Worm (Caenorhabditis elegans) whole organism, L2 larva: ENCODE measurements around the gene C44C10.12.

ENCODE experiments used
- egl-27 ChIP-seq: sonication (generic microtip); optimal IDR thresholded peaks from 3 replicates; lab custom pipeline; 2017; ENCODE audit warnings: missing biosample characterization, missing genetic modification reagents, missing genetic modification characterization
- lin-11 ChIP-seq: fragments of 150-350 bp; sonication (generic microtip); optimal IDR thresholded peaks from 2 replicates; lab custom pipeline; 2014; ENCODE audit warnings: missing biosample characterization, missing genetic modification characterization, inconsistent platforms, mixed read lengths
- mdl-1 ChIP-seq, 2 experiments: fragments of 150-350 bp in 1 of 2; sonication (generic microtip) in 1 of 2; optimal IDR thresholded peaks; 2 replicates each; lab custom pipeline; 2017; ENCODE audit warnings: missing biosample characterization in 2 of 2, missing genetic modification characterization in 2 of 2
- nhr-237 ChIP-seq: fragments of 150-350 bp; optimal IDR thresholded peaks from 2 replicates; lab custom pipeline; 2014; ENCODE audit warnings: missing biosample characterization, missing genetic modification characterization
- peb-1 ChIP-seq: fragments of 150-350 bp; optimal IDR thresholded peaks from 2 replicates; lab custom pipeline; 2014; ENCODE audit warnings: missing biosample characterization, missing genetic modification characterization
- snpc-4 ChIP-seq: fragments of 150-350 bp; optimal IDR thresholded peaks from 2 replicates; lab custom pipeline; 2014; ENCODE audit warnings: missing biosample characterization, missing genetic modification characterization
- ztf-4 ChIP-seq: fragments of 150-350 bp; optimal IDR thresholded peaks from 2 replicates; lab custom pipeline; 2014; ENCODE audit warnings: missing biosample characterization, missing genetic modification characterization

- TF ChIP-seq snpc-4: no peak
- TF ChIP-seq egl-27: no peak
- TF ChIP-seq lin-11 (tag; lab: Kevin White, UChicago): no peak
- TF ChIP-seq nhr-237 (tag; lab: Kevin White, UChicago): no peak
- TF ChIP-seq ztf-4 (tag; lab: Kevin White, UChicago): no peak
- no peak for TF ChIP-seq peb-1 (tag; lab: Kevin White, UChicago)
- TF ChIP-seq mdl-1 (tag; optimal IDR thresholded peaks at IDR 0.05; lab: Kevin White, UChicago): no peak
These were observed 34.7 kb upstream of the C44C10.12 start for ce11 chrX:11662069-11662468.
